Worm (Caenorhabditis elegans) whole organism, L4 larva: ENCODE measurements around the gene C42D4.13.

Source experiments
- D1046.2 ChIP-seq: fragments of 200-800 bp; sonication (Bioruptor generic); IDR thresholded peaks from 2 replicates; pipeline ENCODE4 v1.3.6; 2022; ENCODE audit warnings: missing genetic modification characterization, missing compliant biosample characterization
- F37D6.2 ChIP-seq: sonication (generic microtip); optimal IDR thresholded peaks from 2 replicates; lab custom pipeline; 2016; ENCODE audit warnings: mild to moderate bottlenecking, missing genetic modification characterization, missing compliant biosample characterization
- F49E8.2 ChIP-seq: sonication (generic microtip); optimal IDR thresholded peaks from 2 replicates; lab custom pipeline; 2016; ENCODE audit warnings: missing compliant biosample characterization, mild to moderate bottlenecking, missing genetic modification characterization, borderline replicate concordance
- R02D3.7 ChIP-seq: fragments of 150-350 bp; sonication (generic microtip); optimal IDR thresholded peaks from 3 replicates; lab custom pipeline; 2014; ENCODE audit warnings: missing biosample characterization, missing genetic modification characterization
- T20F7.1 ChIP-seq: fragments of 200-800 bp; sonication (Bioruptor generic); optimal IDR thresholded peaks from 2 replicates; lab custom pipeline; 2018; ENCODE audit warnings: mild to moderate bottlenecking, missing genetic modification characterization, missing compliant biosample characterization
- Y105C5A.15 ChIP-seq: fragments of 200-800 bp; sonication (Bioruptor generic); IDR thresholded peaks from 2 replicates; pipeline ENCODE4 v1.3.6; 2022; ENCODE audit warnings: missing genetic modification characterization, missing compliant biosample characterization
- Y48G9A.11 ChIP-seq: fragments of 200-800 bp; sonication (Bioruptor generic); IDR thresholded peaks from 2 replicates; pipeline ENCODE4 v1.3.6; 2022; ENCODE audit warnings: missing genetic modification reagents, missing genetic modification characterization, missing compliant biosample characterization
- ama-1 ChIP-seq: fragments of 150-350 bp; optimal IDR thresholded peaks from 2 replicates; lab custom pipeline; 2014; ENCODE audit warnings: inconsistent platforms, mixed read lengths
- arid-1 ChIP-seq: fragments of 200-800 bp; sonication (Bioruptor generic); conservative IDR thresholded peaks from 2 replicates; pipeline ENCODE4 v1.3.6; 2022; ENCODE audit warnings: missing genetic modification reagents, missing genetic modification characterization, missing compliant biosample characterization
- attf-4 ChIP-seq: sonication (generic microtip); optimal IDR thresholded peaks from 3 replicates; lab custom pipeline; 2017; ENCODE audit warnings: missing biosample characterization, missing genetic modification characterization
- ceh-20 ChIP-seq: fragments of 200-800 bp; sonication (Bioruptor generic); IDR thresholded peaks from 2 replicates; pipeline ENCODE4 v1.3.6; 2022; ENCODE audit warnings: missing genetic modification reagents, missing genetic modification characterization, missing compliant biosample characterization
- ceh-28 ChIP-seq: fragments of 150-350 bp; optimal IDR thresholded peaks from 2 replicates; lab custom pipeline; 2014; ENCODE audit warnings: missing biosample characterization, missing genetic modification reagents, missing genetic modification characterization
- ceh-32 ChIP-seq: sonication (generic microtip); optimal IDR thresholded peaks from 2 replicates; lab custom pipeline; 2016; ENCODE audit warnings: mild to moderate bottlenecking, missing genetic modification characterization, missing compliant biosample characterization; ENCODE audit not compliant: poor library complexity
- daf-16 ChIP-seq, 3 experiments: sonication (generic microtip); optimal IDR thresholded peaks; 2 replicates each; lab custom pipeline; 2016 to 2017; ENCODE audit warnings: missing genetic modification characterization in 3 of 3, missing genetic modification reagents in 3 of 3, mild to moderate bottlenecking in 2 of 3, missing compliant biosample characterization in 2 of 3, missing biosample characterization in 1 of 3, moderate library complexity in 1 of 3
- dmd-6 ChIP-seq: fragments of 200-800 bp; sonication (Bioruptor generic); IDR thresholded peaks from 2 replicates; pipeline ENCODE4 v1.3.6; 2022; ENCODE audit warnings: missing genetic modification reagents, missing genetic modification characterization, missing compliant biosample characterization
- gei-8 ChIP-seq: fragments of 200-800 bp; sonication (Bioruptor generic); optimal IDR thresholded peaks from 2 replicates; lab custom pipeline; 2018; ENCODE audit warnings: mild to moderate bottlenecking, missing genetic modification characterization, missing compliant biosample characterization
- hif-1 ChIP-seq, 2 experiments: sonication (generic microtip); optimal IDR thresholded peaks; 2 replicates each; lab custom pipeline; 2016 to 2017; ENCODE audit warnings: missing compliant biosample characterization in 2 of 2, missing genetic modification characterization in 2 of 2, missing genetic modification reagents in 2 of 2, missing genotype in 2 of 2, mild to moderate bottlenecking in 1 of 2
- hlh-11 ChIP-seq: fragments of 200-800 bp; sonication (Bioruptor generic); optimal IDR thresholded peaks from 2 replicates; lab custom pipeline; 2018; ENCODE audit warnings: mild to moderate bottlenecking, missing genetic modification characterization, missing compliant biosample characterization
- hmg-1.1 ChIP-seq: fragments of 200-800 bp; sonication (Bioruptor generic); IDR thresholded peaks from 2 replicates; pipeline ENCODE4 v1.3.6; 2022; ENCODE audit warnings: missing genetic modification reagents, missing genetic modification characterization, missing compliant biosample characterization
- jun-1 ChIP-seq: fragments of 150-350 bp; optimal IDR thresholded peaks from 2 replicates; lab custom pipeline; 2014; ENCODE audit warnings: missing biosample characterization, missing genetic modification reagents, missing genetic modification characterization
- lin-1 ChIP-seq: fragments of 200-800 bp; sonication (Bioruptor generic); IDR thresholded peaks from 2 replicates; pipeline ENCODE4 v1.3.6; 2022; ENCODE audit warnings: missing genetic modification reagents, missing genetic modification characterization, missing compliant biosample characterization
- lin-13 ChIP-seq: fragments of 150-350 bp; optimal IDR thresholded peaks from 2 replicates; lab custom pipeline; 2014; ENCODE audit warnings: missing biosample characterization, missing genetic modification reagents, missing genetic modification characterization
- lin-15B ChIP-seq: fragments of 150-350 bp; sonication (generic microtip); optimal IDR thresholded peaks from 3 replicates; lab custom pipeline; 2014; ENCODE audit warnings: missing biosample characterization, missing genetic modification characterization
- lin-29 ChIP-seq: fragments of 200-800 bp; sonication (Bioruptor generic); IDR thresholded peaks from 2 replicates; pipeline ENCODE4 v1.3.6; 2022; ENCODE audit warnings: missing genetic modification reagents, missing genetic modification characterization, missing compliant biosample characterization
- lir-3 ChIP-seq: sonication (generic microtip); optimal IDR thresholded peaks from 2 replicates; lab custom pipeline; 2016; ENCODE audit warnings: mild to moderate bottlenecking, missing genetic modification characterization, missing compliant biosample characterization
- lsy-2 ChIP-seq, 2 experiments: fragments of 150-350 bp in 1 of 2; sonication (generic microtip) in 1 of 2; optimal IDR thresholded peaks; 2 replicates each; lab custom pipeline; 2014 to 2017; ENCODE audit warnings: missing biosample characterization in 2 of 2, missing genetic modification characterization in 2 of 2
- mdl-1 ChIP-seq, 2 experiments: fragments of 150-350 bp in 1 of 2; sonication (generic microtip) in 1 of 2; optimal IDR thresholded peaks; 2 replicates each; lab custom pipeline; 2014 to 2017; ENCODE audit warnings: missing biosample characterization in 2 of 2, missing genetic modification characterization in 2 of 2
- mdt-29 ChIP-seq: fragments of 200-800 bp; sonication (Bioruptor generic); IDR thresholded peaks from 2 replicates; pipeline ENCODE4 v1.3.6; 2022; ENCODE audit warnings: missing genetic modification reagents, missing genetic modification characterization, missing compliant biosample characterization
- mep-1 ChIP-seq: fragments of 150-350 bp; sonication (generic microtip); optimal IDR thresholded peaks from 3 replicates; lab custom pipeline; 2014; ENCODE audit warnings: missing biosample characterization, missing genetic modification characterization
- mxl-3 ChIP-seq: fragments of 200-800 bp; sonication (Bioruptor generic); optimal IDR thresholded peaks from 2 replicates; lab custom pipeline; 2018; ENCODE audit warnings: mild to moderate bottlenecking, missing genetic modification characterization, missing compliant biosample characterization
- nhr-10 ChIP-seq: fragments of 150-350 bp; optimal IDR thresholded peaks from 2 replicates; lab custom pipeline; 2014; ENCODE audit warnings: missing biosample characterization, missing genetic modification characterization
- nhr-11 ChIP-seq: fragments of 150-350 bp; optimal IDR thresholded peaks from 2 replicates; lab custom pipeline; 2014; ENCODE audit warnings: missing biosample characterization, missing genetic modification characterization
- nhr-111 ChIP-seq: fragments of 200-800 bp; sonication (Bioruptor generic); optimal IDR thresholded peaks from 2 replicates; lab custom pipeline; 2018; ENCODE audit warnings: mild to moderate bottlenecking, missing genetic modification characterization, missing compliant biosample characterization
- nhr-237 ChIP-seq: sonication (generic microtip); optimal IDR thresholded peaks from 2 replicates; lab custom pipeline; 2017; ENCODE audit warnings: missing biosample characterization, missing genetic modification characterization
- nhr-28 ChIP-seq: fragments of 150-350 bp; optimal IDR thresholded peaks from 2 replicates; lab custom pipeline; 2014; ENCODE audit warnings: missing biosample characterization, missing genetic modification characterization
- nhr-48 ChIP-seq: sonication (generic microtip); optimal IDR thresholded peaks from 2 replicates; lab custom pipeline; 2016; ENCODE audit warnings: mild to moderate bottlenecking, missing genetic modification characterization, missing compliant biosample characterization
- nhr-6 ChIP-seq: fragments of 150-350 bp; optimal IDR thresholded peaks from 2 replicates; lab custom pipeline; 2014; ENCODE audit warnings: missing biosample characterization, missing genetic modification characterization
- nhr-76 ChIP-seq: fragments of 150-350 bp; optimal IDR thresholded peaks from 2 replicates; lab custom pipeline; 2014; ENCODE audit warnings: missing biosample characterization, missing genetic modification characterization
- pqm-1 ChIP-seq: sonication (generic microtip); optimal IDR thresholded peaks from 2 replicates; lab custom pipeline; 2017; ENCODE audit warnings: missing biosample characterization, missing genetic modification characterization
- rbr-2 ChIP-seq: sonication (generic microtip); optimal IDR thresholded peaks from 2 replicates; lab custom pipeline; 2016; ENCODE audit warnings: missing genotype, missing genetic modification characterization, missing compliant biosample characterization
- saeg-2 ChIP-seq: fragments of 200-800 bp; sonication (Bioruptor generic); IDR thresholded peaks from 2 replicates; pipeline ENCODE4 v1.3.6; 2022; ENCODE audit warnings: missing genetic modification reagents, missing genetic modification characterization, missing compliant biosample characterization
- snpc-4 ChIP-seq: fragments of 150-350 bp; optimal IDR thresholded peaks from 2 replicates; lab custom pipeline; 2014; ENCODE audit warnings: missing biosample characterization, missing genetic modification characterization
- tag-97 ChIP-seq: fragments of 200-800 bp; sonication (Bioruptor generic); IDR thresholded peaks from 2 replicates; pipeline ENCODE4 v1.3.6; 2022; ENCODE audit warnings: missing genetic modification characterization, missing compliant biosample characterization
- unc-39 ChIP-seq: sonication (generic microtip); optimal IDR thresholded peaks from 2 replicates; lab custom pipeline; 2017; ENCODE audit warnings: missing biosample characterization, missing genetic modification characterization
- unc-62 ChIP-seq, 3 experiments: fragments of 150-350 bp in 1 of 3; sonication (generic microtip); optimal IDR thresholded peaks in 2 of 3; peaks in 1 of 3; 1 replicate in 1 of 3; 2 replicates in 2 of 3; lab custom pipeline; 2014 to 2017; ENCODE audit warnings: missing biosample characterization in 3 of 3, missing genetic modification characterization in 3 of 3, missing genetic modification reagents in 3 of 3, missing genotype in 1 of 3
- zag-1 ChIP-seq: fragments of 150-350 bp; optimal IDR thresholded peaks from 2 replicates; lab custom pipeline; 2014; ENCODE audit warnings: missing biosample characterization, missing genetic modification characterization
- zip-2 ChIP-seq: fragments of 150-350 bp; optimal IDR thresholded peaks from 2 replicates; lab custom pipeline; 2014; ENCODE audit warnings: missing biosample characterization, missing genetic modification characterization

C42D4.13 gene

DNA sequence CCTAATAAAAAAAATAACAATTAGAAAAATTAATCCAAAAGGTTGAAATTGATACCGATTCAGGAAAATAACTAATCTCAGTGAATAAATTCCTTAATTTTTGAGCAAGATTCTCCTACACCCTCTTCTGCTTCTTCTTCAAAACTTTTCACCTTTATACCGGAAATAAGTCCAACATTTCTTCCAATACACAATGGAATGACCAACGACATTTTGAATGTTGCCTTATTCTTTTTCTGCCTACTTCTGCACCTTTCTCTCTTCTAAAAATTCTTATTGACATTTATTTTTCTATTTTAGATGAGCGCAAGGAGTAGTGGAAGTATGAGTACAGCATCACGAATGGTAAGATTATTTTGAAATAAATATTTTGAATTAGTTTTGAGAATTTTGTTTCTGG is 8.9 kb upstream of the C42D4.13 start, which contains the start of gene unc-8:
unc-8 (plus strand) TSS at position 301 of the 400 bp plus-strand sequence.
- TF ChIP-seq hmg-1.1 (no peak), saeg-2 (no peak), ceh-28 (tag; lab: Kevin White, UChicago) (no peak), mdl-1 (tag; optimal IDR thresholded peaks at IDR 0.05; lab: Kevin White, UChicago) (no peak), dmd-6 (GFP tag; lab: Robert Waterston, UW) (no peak), Y105C5A.15 (GFP tag; lab: Robert Waterston, UW) (no peak), lin-1 (GFP tag; lab: Robert Waterston, UW) (no peak), D1046.2 (GFP tag; lab: Robert Waterston, UW) (no peak), zag-1 (tag; lab: Kevin White, UChicago) (no peak), lin-29 (GFP tag; lab: Robert Waterston, UW) (no peak), arid-1 (GFP tag; lab: Robert Waterston, UW) (no peak), R02D3.7 (tag; lab: Kevin White, UChicago) (no peak), Y48G9A.11 (GFP tag; lab: Robert Waterston, UW) (no peak), F37D6.2 (tag; lab: Kevin White, UChicago) (no peak), nhr-111 (GFP tag; lab: Kevin White, UChicago) (no peak), snpc-4 (no peak), lin-15B (no peak), nhr-76 (no peak), ama-1 (lab: Kevin White, UChicago) (no peak)

DNA sequence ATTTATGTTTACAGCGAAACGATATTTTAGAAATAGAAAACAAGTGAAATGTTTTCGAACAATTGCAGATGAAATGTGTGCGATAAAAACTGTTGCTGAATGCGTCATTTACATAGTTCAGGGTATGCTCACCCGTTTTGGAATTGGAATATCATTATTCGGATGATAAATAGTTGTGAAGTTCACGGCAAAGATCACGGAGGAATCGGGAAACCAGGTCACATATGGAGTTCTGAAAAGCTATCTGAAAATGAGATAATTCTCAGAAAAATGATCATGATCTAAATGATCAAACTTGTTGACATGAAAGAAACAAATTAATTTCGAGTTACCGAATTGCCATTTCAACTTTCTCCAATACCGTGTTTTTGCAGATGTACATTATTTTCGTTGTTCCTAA is 7.8 kb upstream of the C42D4.13 start, which contains the start of gene best-16:
best-16 (minus strand) TSS at position 101 of the 400 bp plus-strand sequence.
- no peak for TF ChIP-seq F49E8.2 (tag; lab: Kevin White, UChicago)
- TF ChIP-seq lir-3 (tag; lab: Kevin White, UChicago), result no peak
- TF ChIP-seq arid-1 (GFP tag; lab: Robert Waterston, UW), result no peak
- TF ChIP-seq mdt-29 (GFP tag; lab: Robert Waterston, UW), result no peak
- TF ChIP-seq lin-13 (GFP tag; lab: Kevin White, UChicago), result no peak
- no peak for TF ChIP-seq ceh-32 (tag; lab: Kevin White, UChicago)
- no peak for TF ChIP-seq mxl-3 (GFP tag; lab: Kevin White, UChicago)
- no peak for TF ChIP-seq hif-1 (tag; optimal IDR thresholded peaks at IDR 0.05; lab: Kevin White, UChicago)
- TF ChIP-seq ama-1 (lab: Kevin White, UChicago), result no peak

ce11 chrIV:7191745-7192144 is 3.8 kb upstream of the C42D4.13 start, which contains the start of gene R13A1.5:
R13A1.5 (minus strand) TSS chrIV:7191845.
- TF ChIP-seq gei-8 (GFP tag; lab: Kevin White, UChicago), result no peak
- no peak for TF ChIP-seq unc-39 (tag; lab: Kevin White, UChicago)
- TF ChIP-seq hmg-1.1, result no peak
- TF ChIP-seq nhr-237 (tag; lab: Kevin White, UChicago), result no peak
- TF ChIP-seq lsy-2 (tag; optimal IDR thresholded peaks at IDR 0.05; lab: Kevin White, UChicago), result no peak
- TF ChIP-seq ceh-20 (GFP tag; lab: Robert Waterston, UW), result no peak
- TF ChIP-seq rbr-2 (tag; lab: Kevin White, UChicago), result no peak
- TF ChIP-seq F37D6.2 (tag; lab: Kevin White, UChicago), result no peak
- TF ChIP-seq T20F7.1 (GFP tag; lab: Kevin White, UChicago), result no peak

ce11 chrIV:7190409-7190808 is 2.5 kb upstream of the C42D4.13 start:
- TF ChIP-seq daf-16 (GFP tag; optimal IDR thresholded peaks at IDR 0.05; lab: Kevin White, UChicago) (peak in 1 of 2 experiments; percentile 36), daf-16 (tag; optimal IDR thresholded peaks at IDR 0.05; lab: Kevin White, UChicago) (peak; percentile 91), mep-1 (tag; lab: Kevin White, UChicago) (no peak), nhr-6 (tag; lab: Kevin White, UChicago) (no peak), nhr-10 (tag; lab: Kevin White, UChicago) (peak; percentile 10), unc-62 (GFP tag; optimal IDR thresholded peaks at IDR 0.05 in 1 of 2; lab: Kevin White, UChicago) (peak in 1 of 2 experiments; percentile 28), unc-62 (tag; optimal IDR thresholded peaks at IDR 0.05; lab: Kevin White, UChicago) (no peak), attf-4 (tag; lab: Kevin White, UChicago) (no peak), nhr-11 (tag; lab: Kevin White, UChicago) (no peak), nhr-28 (tag; lab: Kevin White, UChicago) (peak; percentile 95), zip-2 (tag; lab: Kevin White, UChicago) (no peak), mdl-1 (tag; optimal IDR thresholded peaks at IDR 0.05; lab: Kevin White, UChicago) (peak in 1 of 2 experiments; percentile 20), hlh-11 (tag; lab: Kevin White, UChicago) (peak; percentile 81), pqm-1 (tag; lab: Kevin White, UChicago) (peak; percentile 93), nhr-48 (peak; percentile 72), jun-1 (tag; lab: Kevin White, UChicago) (no peak), tag-97 (GFP tag; lab: Robert Waterston, UW) (no peak), dmd-6 (GFP tag; lab: Robert Waterston, UW) (peak; percentile 89)
